Fruit fly (Drosophila melanogaster) whole organism, embryonic: ENCODE results near the gene mbc.

Source experiments
- BEAF-32 ChIP-seq: fragments of 200-800 bp; sonication (Bioruptor generic); optimal IDR thresholded peaks from 3 replicates; lab custom pipeline; 2017; ENCODE audit warnings: missing biosample characterization, missing genetic modification characterization, mild to moderate bottlenecking, moderate library complexity, missing genetic modification reagents
- Blimp-1 ChIP-seq: fragments of 200-800 bp; sonication (Bioruptor generic); optimal IDR thresholded peaks from 3 replicates; lab custom pipeline; 2018; ENCODE audit warnings: missing biosample characterization, missing genetic modification characterization, mild to moderate bottlenecking, moderate library complexity, missing genetic modification reagents
- CG10209 ChIP-seq: fragments of 200-800 bp; sonication (Bioruptor generic); optimal IDR thresholded peaks from 3 replicates; lab custom pipeline; 2017; ENCODE audit warnings: missing biosample characterization, mild to moderate bottlenecking, missing genetic modification characterization, missing genetic modification reagents
- CG10431 ChIP-seq: fragments of 200-800 bp; sonication (Bioruptor generic); optimal IDR thresholded peaks from 3 replicates; lab custom pipeline; 2018; ENCODE audit warnings: missing biosample characterization, mild to moderate bottlenecking, missing genetic modification characterization
- CG11093 ChIP-seq: fragments of 200-800 bp; sonication (Bioruptor generic); IDR thresholded peaks from 3 replicates; pipeline ENCODE4 v1.3.6; 2022; ENCODE audit warnings: missing biosample characterization, missing genetic modification characterization
- CG1233 ChIP-seq: fragments of 200-800 bp; sonication (Bioruptor generic); optimal IDR thresholded peaks from 4 replicates; lab custom pipeline; 2018; ENCODE audit warnings: missing biosample characterization, mild to moderate bottlenecking, missing genetic modification characterization
- CG1529 ChIP-seq: fragments of 200-800 bp; sonication (Bioruptor generic); optimal IDR thresholded peaks from 3 replicates; lab custom pipeline; 2018; ENCODE audit warnings: missing biosample characterization, missing genetic modification characterization
- CG17328 ChIP-seq: fragments of 200-800 bp; sonication (Bioruptor generic); IDR thresholded peaks from 2 replicates; pipeline ENCODE4 v1.3.6; 2022; ENCODE audit warnings: missing biosample characterization, missing genetic modification characterization
- CG2199 ChIP-seq: fragments of 200-800 bp; sonication (Bioruptor generic); IDR thresholded peaks from 3 replicates; pipeline ENCODE4 v1.3.6; 2022; ENCODE audit warnings: missing biosample characterization, missing genetic modification characterization
- CG33213 ChIP-seq: fragments of 200-800 bp; sonication (Bioruptor generic); optimal IDR thresholded peaks from 3 replicates; lab custom pipeline; 2016; ENCODE audit warnings: missing biosample characterization, missing genetic modification characterization
- CG3838 ChIP-seq: fragments of 200-800 bp; sonication (Bioruptor generic); optimal IDR thresholded peaks from 3 replicates; lab custom pipeline; 2016; ENCODE audit warnings: missing biosample characterization, missing genetic modification characterization
- CG5180 ChIP-seq: fragments of 200-800 bp; sonication (Bioruptor generic); optimal IDR thresholded peaks from 3 replicates; lab custom pipeline; 2017; ENCODE audit warnings: missing biosample characterization, missing genetic modification characterization, mild to moderate bottlenecking, moderate library complexity, missing genetic modification reagents
- CG7357 ChIP-seq: fragments of 200-800 bp; sonication (Bioruptor generic); IDR thresholded peaks from 3 replicates; pipeline ENCODE4 v1.3.6; 2022; ENCODE audit warnings: missing biosample characterization, missing genetic modification characterization
- CG7963 ChIP-seq: fragments of 200-800 bp; sonication (Bioruptor generic); IDR thresholded peaks from 3 replicates; pipeline ENCODE4 v1.3.6; 2022; ENCODE audit warnings: missing biosample characterization, missing genetic modification characterization; ENCODE audit not compliant: partially characterized antibody
- CG8944 ChIP-seq: fragments of 200-800 bp; sonication (Bioruptor generic); optimal IDR thresholded peaks from 3 replicates; lab custom pipeline; 2016; ENCODE audit warnings: missing biosample characterization, missing genetic modification characterization
- CG9215 ChIP-seq: fragments of 200-800 bp; sonication (Bioruptor generic); IDR thresholded peaks from 2 replicates; pipeline ENCODE4 v1.3.6; 2022; ENCODE audit warnings: missing biosample characterization, missing genetic modification characterization
- CG9609 ChIP-seq: fragments of 200-800 bp; sonication (Bioruptor generic); optimal IDR thresholded peaks from 3 replicates; lab custom pipeline; 2016; ENCODE audit warnings: missing biosample characterization, missing genetic modification characterization
- CHES-1-like ChIP-seq: fragments of 200-800 bp; sonication (Bioruptor generic); optimal IDR thresholded peaks from 2 replicates; lab custom pipeline; 2016; ENCODE audit warnings: missing biosample characterization, missing genetic modification characterization
- CrebB ChIP-seq: fragments of 200-800 bp; sonication (Bioruptor generic); optimal IDR thresholded peaks from 3 replicates; lab custom pipeline; 2018; ENCODE audit warnings: missing biosample characterization, mild to moderate bottlenecking, missing genetic modification characterization
- HLH54F ChIP-seq: fragments of 200-800 bp; sonication (Bioruptor generic); optimal IDR thresholded peaks from 3 replicates; lab custom pipeline; 2016; ENCODE audit warnings: missing biosample characterization, missing genetic modification characterization
- Mes4 ChIP-seq: fragments of 200-800 bp; sonication (Bioruptor generic); optimal IDR thresholded peaks from 2 replicates; lab custom pipeline; 2016; ENCODE audit warnings: missing biosample characterization, missing genetic modification characterization
- Neu2 ChIP-seq: fragments of 200-800 bp; sonication (Bioruptor generic); optimal IDR thresholded peaks from 3 replicates; lab custom pipeline; 2016; ENCODE audit warnings: missing biosample characterization, missing genetic modification characterization, borderline replicate concordance
- Rx ChIP-seq: fragments of 200-800 bp; sonication (Bioruptor generic); IDR thresholded peaks from 2 replicates; pipeline ENCODE4 v1.3.6; 2022; ENCODE audit warnings: missing biosample characterization, missing genetic modification characterization
- Sry-δ ChIP-seq: fragments of 200-800 bp; sonication (Bioruptor generic); optimal IDR thresholded peaks from 2 replicates; lab custom pipeline; 2016; ENCODE audit warnings: missing biosample characterization, missing genetic modification characterization
- Trl ChIP-seq, 3 experiments: fragments of >200 bp in 2 of 3; fragments of 200-800 bp in 1 of 3; sonication (Bioruptor generic) in 1 of 3; optimal IDR thresholded peaks; 2 replicates in 1 of 3; 3 replicates in 2 of 3; lab custom pipeline; 2016 to 2017; ENCODE audit warnings: missing biosample characterization in 1 of 3, missing genetic modification characterization in 1 of 3
- ab ChIP-seq: fragments of 200-800 bp; sonication (Bioruptor generic); optimal IDR thresholded peaks from 2 replicates; lab custom pipeline; 2016; ENCODE audit warnings: missing biosample characterization, missing genetic modification characterization
- abd-A ChIP-seq: fragments of 200-800 bp; sonication (Bioruptor generic); optimal IDR thresholded peaks from 3 replicates; lab custom pipeline; 2019; ENCODE audit warnings: missing biosample characterization, mild to moderate bottlenecking, missing genetic modification characterization, moderate library complexity
- corto ChIP-seq: fragments of 200-800 bp; sonication (Bioruptor generic); optimal IDR thresholded peaks from 2 replicates; lab custom pipeline; 2016; ENCODE audit warnings: missing biosample characterization, mild to moderate bottlenecking, missing genetic modification characterization, moderate library complexity
- crol ChIP-seq: fragments of 200-800 bp; sonication (Bioruptor generic); IDR thresholded peaks from 2 replicates; pipeline ENCODE4 v1.3.6; 2022; ENCODE audit warnings: missing biosample characterization, missing genetic modification characterization
- da ChIP-seq: fragments of 200-800 bp; sonication (Bioruptor generic); optimal IDR thresholded peaks from 2 replicates; lab custom pipeline; 2016; ENCODE audit warnings: missing biosample characterization, missing genetic modification characterization
- fd64A ChIP-seq: fragments of 200-800 bp; sonication (Bioruptor generic); optimal IDR thresholded peaks from 3 replicates; lab custom pipeline; 2018; ENCODE audit warnings: missing biosample characterization, mild to moderate bottlenecking, missing genetic modification characterization
- fru ChIP-seq: fragments of >200 bp; optimal IDR thresholded peaks from 2 replicates; lab custom pipeline; 2017
- ftz-f1 ChIP-seq: fragments of 200-800 bp; sonication (Bioruptor generic); optimal IDR thresholded peaks from 2 replicates; lab custom pipeline; 2016; ENCODE audit warnings: missing biosample characterization, missing genetic modification characterization
- gem ChIP-seq: fragments of 200-800 bp; sonication (Bioruptor generic); optimal IDR thresholded peaks from 2 replicates; lab custom pipeline; 2019; ENCODE audit warnings: missing biosample characterization, mild to moderate bottlenecking, missing genetic modification characterization, moderate library complexity
- grau ChIP-seq: fragments of 200-800 bp; optimal IDR thresholded peaks from 3 replicates; lab custom pipeline; 2019; ENCODE audit warnings: missing biosample characterization, mild to moderate bottlenecking, missing genetic modification characterization, moderate library complexity
- gsb ChIP-seq: fragments of 200-800 bp; sonication (Bioruptor generic); IDR thresholded peaks from 2 replicates; pipeline ENCODE4 v1.3.6; 2022; ENCODE audit warnings: missing biosample characterization, missing genetic modification characterization
- klu ChIP-seq: fragments of 200-800 bp; sonication (Bioruptor generic); IDR thresholded peaks from 2 replicates; pipeline ENCODE4 v1.3.6; 2022; ENCODE audit warnings: missing biosample characterization, missing genetic modification characterization
- lab ChIP-seq: fragments of 200-800 bp; sonication (Bioruptor generic); optimal IDR thresholded peaks from 3 replicates; lab custom pipeline; 2017; ENCODE audit warnings: missing biosample characterization, missing genetic modification characterization, mild to moderate bottlenecking, moderate library complexity, missing genetic modification reagents
- lilli ChIP-seq: fragments of 200-800 bp; sonication (Bioruptor generic); optimal IDR thresholded peaks from 3 replicates; lab custom pipeline; 2016; ENCODE audit warnings: missing biosample characterization, missing genetic modification characterization
- mirr ChIP-seq: fragments of 200-800 bp; sonication (Bioruptor generic); optimal IDR thresholded peaks from 3 replicates; lab custom pipeline; 2018; ENCODE audit warnings: missing biosample characterization, mild to moderate bottlenecking, missing genetic modification characterization
- nau ChIP-seq: fragments of 200-800 bp; sonication (Bioruptor generic); optimal IDR thresholded peaks from 3 replicates; lab custom pipeline; 2017; ENCODE audit warnings: missing biosample characterization, mild to moderate bottlenecking, missing genetic modification characterization, missing genetic modification reagents
- schlank ChIP-seq: fragments of 200-800 bp; sonication (Bioruptor generic); optimal IDR thresholded peaks from 2 replicates; lab custom pipeline; 2018; ENCODE audit warnings: missing biosample characterization, mild to moderate bottlenecking, missing genetic modification characterization
- scrt ChIP-seq: fragments of 200-800 bp; sonication (Bioruptor generic); optimal IDR thresholded peaks from 2 replicates; lab custom pipeline; 2018; ENCODE audit warnings: missing biosample characterization, mild to moderate bottlenecking, missing genetic modification characterization, moderate library complexity
- sens ChIP-seq: fragments of 200-800 bp; sonication (Bioruptor generic); peaks from one replicate; lab custom pipeline; 2016; ENCODE audit warnings: missing biosample characterization, missing genetic modification characterization
- sima ChIP-seq: fragments of 200-800 bp; sonication (Bioruptor generic); optimal IDR thresholded peaks from 2 replicates; lab custom pipeline; 2016; ENCODE audit warnings: missing biosample characterization, missing genetic modification characterization
- ssp ChIP-seq: fragments of 200-800 bp; sonication (Bioruptor generic); IDR thresholded peaks from 2 replicates; pipeline ENCODE4 v1.3.6; 2022; ENCODE audit warnings: missing biosample characterization, missing genetic modification characterization
- tin ChIP-seq: fragments of 200-800 bp; sonication (Bioruptor generic); optimal IDR thresholded peaks from 3 replicates; lab custom pipeline; 2016; ENCODE audit warnings: missing biosample characterization, missing genetic modification characterization
- tna ChIP-seq: fragments of 200-800 bp; sonication (Bioruptor generic); IDR thresholded peaks from 2 replicates; pipeline ENCODE4 v1.3.6; 2022; ENCODE audit warnings: missing biosample characterization, missing genetic modification characterization; ENCODE audit not compliant: partially characterized antibody
- trh ChIP-seq: fragments of 200-800 bp; sonication (Bioruptor generic); optimal IDR thresholded peaks from 2 replicates; lab custom pipeline; 2016; ENCODE audit warnings: missing biosample characterization, missing genetic modification characterization
- tup ChIP-seq: fragments of 200-800 bp; sonication (Bioruptor generic); optimal IDR thresholded peaks from 2 replicates; lab custom pipeline; 2016; ENCODE audit warnings: missing biosample characterization, mild to moderate bottlenecking, missing genetic modification characterization, moderate library complexity

Gene mbc

dm6 chr3R:23818879-23819408, 37.4 kb downstream of the mbc start, which contains the start of the genes CG33111 and eIF4G2 (continued):
- TF ChIP-seq CG2199 (0 out of 3 replicates have a peak, but pooled peaks have one; percentile 23), Mes4 (GFP tag; lab: Kevin White, UChicago) (peak; percentile 36), Rx (GFP tag; lab: Robert Waterston, UW) (no peak), nau (GFP tag; lab: Kevin White, UChicago) (no peak), lab (no peak), CG17328 (GFP tag; lab: Robert Waterston, UW) (peak; percentile 36; the same call in 1 of the 2 replicates), CG10209 (GFP tag; lab: Kevin White, UChicago) (peak; percentile 6), CrebB (tag; lab: Kevin White, UChicago) (peak; percentile 68), abd-A (tag; lab: Kevin White, UChicago) (no peak), CG3838 (GFP tag; lab: Kevin White, UChicago) (no peak), gem (tag; lab: Kevin White, UChicago) (no peak), CHES-1-like (GFP tag; lab: Kevin White, UChicago) (peak; percentile 62), CG7357 (GFP tag; lab: Robert Waterston, UW) (no peak), ab (no peak), corto (GFP tag; lab: Kevin White, UChicago) (no peak), gsb (GFP tag; lab: Robert Waterston, UW) (no peak), schlank (tag; lab: Kevin White, UChicago) (no peak), grau (peak; percentile 34), tup (GFP tag; lab: Kevin White, UChicago) (no peak), fd64A (no peak), CG1233 (GFP tag; lab: Kevin White, UChicago) (peak; percentile 34), tna (peak; percentile 47), trh (GFP tag; lab: Kevin White, UChicago) (no peak), scrt (no peak), crol (no peak), mirr (peak; percentile 19), fru (lab: Kevin White, UChicago) (no peak), BEAF-32 (GFP tag; lab: Kevin White, UChicago) (peak; percentile 92), sens (GFP tag; lab: Kevin White, UChicago) (peak; percentile 83), HLH54F (GFP tag; lab: Kevin White, UChicago) (no peak), CG9215 (GFP tag; lab: Robert Waterston, UW) (no peak), sima (GFP tag; lab: Kevin White, UChicago) (no peak), CG33213 (GFP tag; lab: Kevin White, UChicago) (peak; percentile 64), CG9609 (GFP tag; lab: Kevin White, UChicago) (peak; percentile 36), CG5180 (GFP tag; lab: Kevin White, UChicago) (no peak), Trl (optimal IDR thresholded peaks at IDR 0.05; lab: Kevin White, UChicago) (peak in 1 of 2 experiments; percentile 59), Trl (GFP tag; optimal IDR thresholded peaks at IDR 0.05; lab: Kevin White, UChicago) (peak; percentile 1), Sry-δ (peak; percentile 97), CG7963 (GFP tag; lab: Robert Waterston, UW) (peak; percentile 65; the same call in 2 of the 3 replicates), da (GFP tag; lab: Kevin White, UChicago) (no peak), Blimp-1 (peak; percentile 21), Neu2 (GFP tag; lab: Kevin White, UChicago) (peak; percentile 54), tin (GFP tag; lab: Kevin White, UChicago) (no peak), lilli (GFP tag; lab: Kevin White, UChicago) (peak; percentile 50), CG10431 (GFP tag; lab: Kevin White, UChicago) (peak; percentile 38), CG11093 (no peak), ftz-f1 (GFP tag; lab: Kevin White, UChicago) (peak; percentile 17), CG8944 (GFP tag; lab: Kevin White, UChicago) (no peak), klu (no peak), ssp (GFP tag; lab: Robert Waterston, UW) (0 out of 2 replicates have a peak, but pooled peaks have one; percentile 17), CG1529 (GFP tag; lab: Kevin White, UChicago) (no peak)
